Worm (Caenorhabditis elegans) whole organism, L4/young adult: ENCODE data around the gene F36H9.10.

Experiments used
- W03F9.2 ChIP-seq: fragments of 150-350 bp; optimal IDR thresholded peaks from 2 replicates; lab custom pipeline; 2014; ENCODE audit warnings: missing biosample characterization, missing genetic modification characterization
- him-1 ChIP-seq: sonication (generic microtip); optimal IDR thresholded peaks from 2 replicates; lab custom pipeline; 2016; ENCODE audit warnings: missing genotype, missing genetic modification reagents, missing genetic modification characterization, missing compliant biosample characterization

DNA sequence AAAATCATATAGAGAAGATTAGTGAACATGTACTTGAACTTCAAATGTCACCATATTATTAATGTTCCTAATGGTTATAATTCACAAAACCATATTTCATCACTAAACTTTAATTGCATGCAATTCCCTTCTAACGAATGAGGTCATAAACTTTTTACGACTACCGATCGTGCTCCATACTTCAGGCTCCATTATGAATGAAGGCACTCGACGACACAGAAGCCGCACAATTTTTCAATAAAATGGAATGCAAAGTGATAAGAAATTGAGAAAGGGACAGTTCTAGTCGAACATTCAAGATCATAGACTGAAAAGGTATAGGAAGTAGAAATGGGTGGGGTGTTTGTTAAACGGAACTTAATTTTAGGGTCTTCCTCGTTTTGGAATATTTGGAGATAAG lies 41.9 kb upstream of the F36H9.10 start:
- TF ChIP-seq W03F9.2 (tag; lab: Kevin White, UChicago) (no peak), him-1 (no peak)
